Worm (Caenorhabditis elegans): ENCODE data around the gene col-166.

col-166 gene

DNA sequence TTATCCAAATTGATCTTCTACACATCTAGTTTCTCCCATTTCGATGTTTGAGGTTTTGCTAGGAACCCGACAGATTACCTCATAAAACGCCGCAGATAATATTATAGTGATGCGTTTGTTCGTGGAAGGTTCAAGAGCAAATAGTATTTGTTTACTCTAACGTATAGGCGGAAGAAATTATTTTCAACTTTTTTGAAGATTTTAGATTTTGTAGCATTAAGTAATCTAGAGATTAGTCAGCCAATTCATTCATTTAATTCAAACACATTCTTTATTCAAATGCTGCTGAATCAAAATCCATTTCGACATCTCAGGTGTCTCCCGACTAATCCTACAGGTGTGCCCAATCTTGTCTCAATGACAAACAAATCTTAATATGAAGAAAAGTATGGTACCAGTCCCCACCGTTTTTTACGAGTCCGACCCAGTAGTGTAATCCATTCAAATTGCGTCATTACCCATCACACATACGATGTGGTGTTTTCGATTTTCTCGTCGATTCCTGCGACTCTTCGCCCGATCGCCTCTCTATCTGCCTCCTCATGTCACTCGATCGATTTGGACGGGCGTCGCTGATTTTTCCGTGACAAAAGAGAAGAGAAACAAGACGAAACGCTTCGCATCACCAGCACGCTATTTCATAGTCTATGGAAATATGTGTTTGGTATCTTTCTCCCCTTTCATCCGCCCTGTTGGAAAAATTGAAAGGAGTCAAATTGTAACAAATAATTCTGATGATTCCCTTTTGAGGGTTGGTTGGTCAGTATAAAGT is 25.7 kb upstream of the col-166 start (continued):
- no peak for TF ChIP-seq nhr-28 (tag; optimal IDR thresholded peaks at IDR 0.05)
- no peak for TF ChIP-seq eor-1 (tag; optimal IDR thresholded peaks at IDR 0.05)
- TF ChIP-seq mdl-1 (tag; optimal IDR thresholded peaks at IDR 0.05), result peak; percentile 30
- TF ChIP-seq sea-2 (GFP tag; optimal IDR thresholded peaks at IDR 0.05), result no peak
- TF ChIP-seq egl-27 (tag; optimal IDR thresholded peaks at IDR 0.05), result no peak
- no peak for TF ChIP-seq ceh-9 (tag; optimal IDR thresholded peaks at IDR 0.05)
- TF ChIP-seq fkh-2 (tag; optimal IDR thresholded peaks at IDR 0.05), result no peak
- TF ChIP-seq elt-2 (tag; optimal IDR thresholded peaks at IDR 0.05), result peak; percentile 51
- TF ChIP-seq ztf-4 (tag; optimal IDR thresholded peaks at IDR 0.05), result no peak
- TF ChIP-seq ceh-16 (tag; optimal IDR thresholded peaks at IDR 0.05), result no peak
- no peak for TF ChIP-seq fkh-10 (GFP tag; optimal IDR thresholded peaks at IDR 0.05)
- no peak for TF ChIP-seq ztf-11 (tag; optimal IDR thresholded peaks at IDR 0.05)
- TF ChIP-seq egl-5 (tag; optimal IDR thresholded peaks at IDR 0.05), result peak; percentile 79
- TF ChIP-seq nhr-25 (tag; optimal IDR thresholded peaks at IDR 0.05), result peak; percentile 81
- no peak for TF ChIP-seq lin-15B (tag; optimal IDR thresholded peaks at IDR 0.05)
- peak; percentile 35 for TF ChIP-seq aly-2 (tag; optimal IDR thresholded peaks at IDR 0.05)

DNA sequence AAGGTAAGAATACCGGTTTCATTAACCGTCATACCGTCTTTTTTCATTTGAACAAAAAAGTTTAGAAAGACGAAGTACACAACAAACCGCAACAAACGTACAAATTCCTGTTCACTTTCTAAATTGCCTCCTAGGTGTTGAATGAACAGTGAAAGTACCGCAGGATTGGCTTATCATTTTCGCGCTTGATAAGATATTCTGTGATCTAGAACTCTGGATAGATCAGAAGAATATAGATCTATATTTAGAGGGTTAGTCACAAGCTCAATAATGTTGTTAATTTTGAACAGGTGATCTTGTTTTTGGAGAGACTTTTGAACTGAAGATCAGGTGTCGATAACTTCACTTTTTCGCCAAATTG is 25.2 kb upstream of the col-166 start:
- TF ChIP-seq zag-1 (tag; optimal IDR thresholded peaks at IDR 0.05) (no peak), pqm-1 (tag; optimal IDR thresholded peaks at IDR 0.05) (no peak), hmg-11 (tag; optimal IDR thresholded peaks at IDR 0.05) (no peak), fkh-2 (tag; optimal IDR thresholded peaks at IDR 0.05) (no peak), ztf-11 (tag; optimal IDR thresholded peaks at IDR 0.05) (no peak), nhr-28 (tag; optimal IDR thresholded peaks at IDR 0.05) (no peak), elt-3 (tag; optimal IDR thresholded peaks at IDR 0.05) (peak in 1 of 3 experiments; percentile 38), nhr-25 (tag; optimal IDR thresholded peaks at IDR 0.05) (no peak), nhr-43 (tag; optimal IDR thresholded peaks at IDR 0.05; ENCODE audit: poor library complexity, severe bottlenecking) (peak; percentile 17), eor-1 (tag; optimal IDR thresholded peaks at IDR 0.05) (no peak), nfya-1 (tag; optimal IDR thresholded peaks at IDR 0.05; ENCODE audit: insufficient read depth) (no peak), egl-27 (tag; optimal IDR thresholded peaks at IDR 0.05) (no peak), lin-39 (tag; optimal IDR thresholded peaks at IDR 0.05) (no peak), nhr-67 (tag; optimal IDR thresholded peaks at IDR 0.05) (no peak), ceh-82 (tag; optimal IDR thresholded peaks at IDR 0.05) (no peak), pha-4 (tag; optimal IDR thresholded peaks at IDR 0.05) (no peak), daf-12 (tag; optimal IDR thresholded peaks at IDR 0.05) (no peak)

DNA sequence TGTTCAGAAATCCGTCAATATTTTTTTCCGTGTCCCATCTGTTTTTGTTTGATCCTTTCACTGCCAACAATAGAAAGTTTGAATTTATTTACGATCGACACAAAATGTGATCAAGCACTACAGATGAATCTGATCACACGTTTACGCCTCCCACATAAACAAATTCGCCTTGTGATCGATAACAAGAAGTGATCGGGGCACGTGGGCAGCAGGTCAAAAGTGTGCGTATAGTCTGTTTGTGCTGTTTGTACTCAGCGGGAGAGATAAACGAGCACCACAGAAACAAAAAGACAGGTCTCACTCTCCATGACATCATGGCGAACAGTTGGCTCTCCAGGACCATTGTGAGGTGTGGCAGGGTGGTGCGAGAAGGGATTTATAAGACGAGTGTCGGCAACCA is 24.3 kb upstream of the col-166 start:
- no peak for TF ChIP-seq mml-1 (tag; optimal IDR thresholded peaks at IDR 0.05)
- TF ChIP-seq tbx-2 (tag; optimal IDR thresholded peaks at IDR 0.05), result no peak
- no peak for TF ChIP-seq hmg-11 (tag; optimal IDR thresholded peaks at IDR 0.05)
- TF ChIP-seq ceh-16 (tag; optimal IDR thresholded peaks at IDR 0.05), result no peak
- TF ChIP-seq elt-3 (tag; optimal IDR thresholded peaks at IDR 0.05), result no peak
- peak; percentile 67 for TF ChIP-seq nfya-1 (tag; optimal IDR thresholded peaks at IDR 0.05; ENCODE audit: insufficient read depth)
- no peak for TF ChIP-seq unc-39 (tag; optimal IDR thresholded peaks at IDR 0.05)
- peak; percentile 51 for TF ChIP-seq lsy-12 (tag; optimal IDR thresholded peaks at IDR 0.05)
- no peak for TF ChIP-seq ceh-9 (tag; optimal IDR thresholded peaks at IDR 0.05)
- TF ChIP-seq nhr-76 (tag; optimal IDR thresholded peaks at IDR 0.05), result no peak
- TF ChIP-seq egl-27 (tag; optimal IDR thresholded peaks at IDR 0.05), result peak; percentile 37
- no peak for TF ChIP-seq R02D3.7 (tag; optimal IDR thresholded peaks at IDR 0.05)
- no peak for TF ChIP-seq nhr-237 (tag; optimal IDR thresholded peaks at IDR 0.05)
- TF ChIP-seq nhr-12 (tag; optimal IDR thresholded peaks at IDR 0.05), result no peak
- no peak for TF ChIP-seq nhr-77 (tag; optimal IDR thresholded peaks at IDR 0.05)
- TF ChIP-seq sea-2 (GFP tag; optimal IDR thresholded peaks at IDR 0.05), result no peak
- no peak for TF ChIP-seq lin-15B (tag; optimal IDR thresholded peaks at IDR 0.05)
- no peak for TF ChIP-seq unc-62 (GFP tag; optimal IDR thresholded peaks at IDR 0.05)
- TF ChIP-seq nhr-28 (tag; optimal IDR thresholded peaks at IDR 0.05), result no peak
- TF ChIP-seq fkh-10 (GFP tag; optimal IDR thresholded peaks at IDR 0.05), result no peak
- TF ChIP-seq fos-1 (tag; optimal IDR thresholded peaks at IDR 0.05), result no peak
- TF ChIP-seq daf-12 (tag; optimal IDR thresholded peaks at IDR 0.05), result no peak
- peak; percentile 4 for TF ChIP-seq fkh-2 (tag; optimal IDR thresholded peaks at IDR 0.05)
- TF ChIP-seq nhr-23 (tag; optimal IDR thresholded peaks at IDR 0.05), result peak; percentile 62
- TF ChIP-seq ztf-11 (tag; optimal IDR thresholded peaks at IDR 0.05), result no peak
- peak; percentile 57 for TF ChIP-seq ceh-28 (tag; optimal IDR thresholded peaks at IDR 0.05)
- peak; percentile 92 for TF ChIP-seq jun-1 (tag; optimal IDR thresholded peaks at IDR 0.05)
- no peak for TF ChIP-seq elt-1 (tag; optimal IDR thresholded peaks at IDR 0.05)
- peak; percentile 91 for TF ChIP-seq pqm-1 (tag; optimal IDR thresholded peaks at IDR 0.05)
- no peak for TF ChIP-seq skn-1 (tag; optimal IDR thresholded peaks at IDR 0.05)
- peak; percentile 93 for TF ChIP-seq elt-2 (tag; optimal IDR thresholded peaks at IDR 0.05)
- no peak for TF ChIP-seq ceh-82 (tag; optimal IDR thresholded peaks at IDR 0.05)
- no peak for TF ChIP-seq nhr-11 (tag; optimal IDR thresholded peaks at IDR 0.05)
- TF ChIP-seq ztf-4 (tag; optimal IDR thresholded peaks at IDR 0.05), result no peak
- peak; percentile 72 for TF ChIP-seq egl-5 (tag; optimal IDR thresholded peaks at IDR 0.05)
- peak; percentile 90 for TF ChIP-seq mdl-1 (tag; optimal IDR thresholded peaks at IDR 0.05)
- TF ChIP-seq aly-2 (tag; optimal IDR thresholded peaks at IDR 0.05), result no peak
- TF ChIP-seq nhr-43 (tag; optimal IDR thresholded peaks at IDR 0.05; ENCODE audit: poor library complexity, severe bottlenecking), result peak; percentile 91
- peak; percentile 2 for TF ChIP-seq snpc-4 (tag; optimal IDR thresholded peaks at IDR 0.05)
- TF ChIP-seq ama-1 (optimal IDR thresholded peaks at IDR 0.05), result peak; percentile 92
